1 fruit fly cellular context compared by ENCODE assay signal in genomic region chr2L:5059645-5060254, dm6.
TF ChIP-seq lines count a peak whose summit lies in the region.

Rpn11 (minus strand) TSS chr2L:5059790.

TF ChIP-seq in whole organism, embryonic, 481 proteins besides CTCF, POLR2A, EP300 and RAD21 (continued from another document):
- TF ChIP-seq ab (GFP tag; optimal IDR thresholded peaks at IDR 0.05; lab: Kevin White, UChicago) (no peak), Myb (GFP tag; optimal IDR thresholded peaks at IDR 0.05; lab: Kevin White, UChicago) (no peak), CG12104 (GFP tag; optimal IDR thresholded peaks at IDR 0.05; lab: Kevin White, UChicago) (peak; percentile 51), unpg (GFP tag; optimal IDR thresholded peaks at IDR 0.05; lab: Kevin White, UChicago) (peak; percentile 41), Hmx (GFP tag; optimal IDR thresholded peaks at IDR 0.05; lab: Kevin White, UChicago) (peak; percentile 23), sens-2 (GFP tag; IDR thresholded peaks at IDR 0.05; lab: Robert Waterston, UW) (no peak), exex (tag; optimal IDR thresholded peaks at IDR 0.05; lab: Kevin White, UChicago) (peak; percentile 25), jumu (GFP tag; optimal IDR thresholded peaks at IDR 0.05; lab: Kevin White, UChicago) (no peak), scrt (GFP tag; optimal IDR thresholded peaks at IDR 0.05; lab: Kevin White, UChicago) (peak; percentile 15), CG4424 (GFP tag; optimal IDR thresholded peaks at IDR 0.05; lab: Kevin White, UChicago) (peak; percentile 69), dysf (GFP tag; IDR thresholded peaks at IDR 0.05; lab: Robert Waterston, UW) (0 out of 3 replicates have a peak, but pooled peaks have one; percentile 8), mam (GFP tag; optimal IDR thresholded peaks at IDR 0.05; lab: Kevin White, UChicago) (peak; percentile 24), CG3847 (GFP tag; IDR thresholded peaks at IDR 0.05; lab: Robert Waterston, UW) (peak; percentile 58), CG10209 (GFP tag; optimal IDR thresholded peaks at IDR 0.05; lab: Kevin White, UChicago) (peak; percentile 58), Spps (tag; optimal IDR thresholded peaks at IDR 0.05; lab: Kevin White, UChicago) (peak; percentile 34), CG12071 (GFP tag; optimal IDR thresholded peaks at IDR 0.05; lab: Kevin White, UChicago) (no peak), HLHmδ (GFP tag; optimal IDR thresholded peaks at IDR 0.05; lab: Kevin White, UChicago) (no peak), CG5953 (GFP tag; IDR thresholded peaks at IDR 0.05; lab: Robert Waterston, UW) (no peak), sug (tag; optimal IDR thresholded peaks at IDR 0.05; lab: Kevin White, UChicago) (peak; percentile 78), pnt (GFP tag; optimal IDR thresholded peaks at IDR 0.05; lab: Kevin White, UChicago) (no peak), CG15269 (tag; optimal IDR thresholded peaks at IDR 0.05; lab: Kevin White, UChicago) (peak; percentile 69), aop (GFP tag; IDR thresholded peaks at IDR 0.05; lab: Robert Waterston, UW) (no peak), Hr3 (GFP tag; optimal IDR thresholded peaks at IDR 0.05; lab: Kevin White, UChicago) (peak; percentile 74), CG6254 (GFP tag; optimal IDR thresholded peaks at IDR 0.05; lab: Kevin White, UChicago) (no peak), CG12391 (tag; optimal IDR thresholded peaks at IDR 0.05; lab: Kevin White, UChicago) (peak; percentile 86), tna (GFP tag; IDR thresholded peaks at IDR 0.05; lab: Robert Waterston, UW; ENCODE audit: partially characterized antibody) (no peak), CG15073 (GFP tag; optimal IDR thresholded peaks at IDR 0.05; lab: Kevin White, UChicago) (no peak)
